Worm (Caenorhabditis elegans) whole organism, L1 larva: ENCODE data around the gene col-185.

Experiments
- C04F5.9 ChIP-seq: sonication (generic microtip); optimal IDR thresholded peaks from 2 replicates; lab custom pipeline; 2016; ENCODE audit warnings: missing genetic modification characterization, missing compliant biosample characterization
- C16A3.4 ChIP-seq: fragments of 150-350 bp; optimal IDR thresholded peaks from 2 replicates; lab custom pipeline; 2014; ENCODE audit warnings: missing biosample characterization, missing genetic modification characterization
- C34B4.2 ChIP-seq: sonication (generic microtip); optimal IDR thresholded peaks from 2 replicates; lab custom pipeline; 2017; ENCODE audit warnings: mild to moderate bottlenecking, missing genetic modification characterization, missing compliant biosample characterization
- Y116A8C.19 ChIP-seq: sonication (generic microtip); optimal IDR thresholded peaks from 2 replicates; lab custom pipeline; 2016; ENCODE audit warnings: missing compliant biosample characterization, missing genetic modification characterization, borderline replicate concordance
- alr-1 ChIP-seq: fragments of 200-800 bp; sonication (Bioruptor generic); optimal IDR thresholded peaks from 2 replicates; lab custom pipeline; 2018; ENCODE audit warnings: borderline replicate concordance, mild to moderate bottlenecking, missing genetic modification characterization, missing compliant biosample characterization
- ceh-63 ChIP-seq: fragments of 200-800 bp; sonication (Bioruptor generic); optimal IDR thresholded peaks from 2 replicates; lab custom pipeline; 2018; ENCODE audit warnings: mild to moderate bottlenecking, missing genetic modification characterization, missing compliant biosample characterization
- ceh-90 ChIP-seq: sonication (generic microtip); optimal IDR thresholded peaks from 2 replicates; lab custom pipeline; 2016; ENCODE audit warnings: missing genetic modification characterization, missing compliant biosample characterization
- ces-1 ChIP-seq: fragments of 150-350 bp; optimal IDR thresholded peaks from 2 replicates; lab custom pipeline; 2014; ENCODE audit warnings: missing biosample characterization, missing genetic modification reagents, missing genetic modification characterization
- dpl-1 ChIP-seq, 3 experiments: fragments of 150-350 bp in 2 of 3; sonication (generic microtip) in 1 of 3; optimal IDR thresholded peaks; 2 replicates each; lab custom pipeline; 2014 to 2017; ENCODE audit warnings: missing biosample characterization in 3 of 3, missing genetic modification characterization in 3 of 3, missing genetic modification reagents in 3 of 3
- efl-3 ChIP-seq: fragments of 200-800 bp; sonication (Bioruptor generic); optimal IDR thresholded peaks from 2 replicates; lab custom pipeline; 2018; ENCODE audit warnings: mild to moderate bottlenecking, missing genetic modification characterization, missing compliant biosample characterization
- egl-13 ChIP-seq: sonication (generic microtip); optimal IDR thresholded peaks from 2 replicates; lab custom pipeline; 2016; ENCODE audit warnings: missing genotype, missing genetic modification reagents, missing genetic modification characterization, missing compliant biosample characterization
- elt-2 ChIP-seq: sonication (generic microtip); optimal IDR thresholded peaks from 2 replicates; lab custom pipeline; 2016; ENCODE audit warnings: missing genetic modification characterization, mild to moderate bottlenecking, inconsistent platforms, missing compliant biosample characterization, missing genetic modification reagents
- ets-5 ChIP-seq: fragments of 200-800 bp; sonication (Bioruptor generic); IDR thresholded peaks from 2 replicates; pipeline ENCODE4 v1.3.6; 2022; ENCODE audit warnings: missing genetic modification characterization, missing compliant biosample characterization
- fkh-10 ChIP-seq: sonication (generic microtip); optimal IDR thresholded peaks from 2 replicates; lab custom pipeline; 2017; ENCODE audit warnings: missing biosample characterization, missing genetic modification reagents, missing genetic modification characterization
- grh-1 ChIP-seq: fragments of 200-800 bp; sonication (Bioruptor generic); IDR thresholded peaks from 2 replicates; pipeline ENCODE4 v1.3.6; 2022; ENCODE audit warnings: missing genetic modification reagents, missing genetic modification characterization, missing compliant biosample characterization
- hlh-4 ChIP-seq: sonication (generic microtip); optimal IDR thresholded peaks from 2 replicates; lab custom pipeline; 2016; ENCODE audit warnings: mild to moderate bottlenecking, missing genetic modification characterization, missing compliant biosample characterization
- hpl-2 ChIP-seq: fragments of 150-350 bp; optimal IDR thresholded peaks from 2 replicates; lab custom pipeline; 2014; ENCODE audit warnings: missing biosample characterization, missing genetic modification reagents, missing genetic modification characterization
- irx-1 ChIP-seq: sonication (generic microtip); optimal IDR thresholded peaks from 2 replicates; lab custom pipeline; 2016; ENCODE audit warnings: missing genetic modification characterization, missing compliant biosample characterization
- isw-1 ChIP-seq: fragments of 200-800 bp; sonication (Bioruptor generic); IDR thresholded peaks from 2 replicates; pipeline ENCODE4 v1.3.6; 2022; ENCODE audit warnings: missing genetic modification characterization, missing compliant biosample characterization
- jun-1 ChIP-seq: fragments of 150-350 bp; optimal IDR thresholded peaks from 2 replicates; lab custom pipeline; 2014; ENCODE audit warnings: missing biosample characterization, missing genetic modification reagents, missing genetic modification characterization
- lin-13 ChIP-seq: fragments of 150-350 bp; optimal IDR thresholded peaks from 2 replicates; lab custom pipeline; 2014; ENCODE audit warnings: missing biosample characterization, missing genetic modification reagents, missing genetic modification characterization
- lin-14 ChIP-seq: fragments of 200-800 bp; sonication (Bioruptor generic); optimal IDR thresholded peaks from 2 replicates; lab custom pipeline; 2018; ENCODE audit warnings: mild to moderate bottlenecking, missing genetic modification characterization, moderate library complexity, missing compliant biosample characterization
- lin-15B ChIP-seq: fragments of 150-350 bp; sonication (generic microtip); optimal IDR thresholded peaks from 3 replicates; lab custom pipeline; 2014; ENCODE audit warnings: missing biosample characterization, missing genetic modification characterization
- lin-39 ChIP-seq: fragments of 150-350 bp; optimal IDR thresholded peaks from 2 replicates; lab custom pipeline; 2014; ENCODE audit warnings: missing biosample characterization, missing genetic modification reagents, missing genetic modification characterization
- lir-3 ChIP-seq: sonication (generic microtip); optimal IDR thresholded peaks from 2 replicates; lab custom pipeline; 2016; ENCODE audit warnings: mild to moderate bottlenecking, missing genetic modification characterization, moderate library complexity, missing compliant biosample characterization; ENCODE audit not compliant: poor library complexity
- mab-9 ChIP-seq: fragments of 200-800 bp; sonication (Bioruptor generic); IDR thresholded peaks from 2 replicates; pipeline ENCODE4 v1.3.6; 2022; ENCODE audit warnings: missing genetic modification reagents, missing genetic modification characterization, missing compliant biosample characterization
- mdl-1 ChIP-seq, 2 experiments: fragments of 150-350 bp; optimal IDR thresholded peaks; 2 replicates each; lab custom pipeline; 2014 to 2017; ENCODE audit warnings: missing biosample characterization in 2 of 2, missing genetic modification characterization in 2 of 2, inconsistent platforms in 1 of 2
- nhr-12 ChIP-seq: sonication (generic microtip); optimal IDR thresholded peaks from 2 replicates; lab custom pipeline; 2017; ENCODE audit warnings: missing biosample characterization, missing genetic modification characterization
- nhr-20 ChIP-seq: sonication (generic microtip); optimal IDR thresholded peaks from 2 replicates; lab custom pipeline; 2016; ENCODE audit warnings: mild to moderate bottlenecking, missing genetic modification characterization, missing compliant biosample characterization
- nhr-237 ChIP-seq: fragments of 150-350 bp; optimal IDR thresholded peaks from 2 replicates; lab custom pipeline; 2014; ENCODE audit warnings: missing biosample characterization, missing genetic modification characterization
- nhr-28 ChIP-seq: fragments of 150-350 bp; optimal IDR thresholded peaks from 2 replicates; lab custom pipeline; 2014; ENCODE audit warnings: missing biosample characterization, missing genetic modification characterization
- nhr-47 ChIP-seq: sonication (generic microtip); optimal IDR thresholded peaks from 2 replicates; lab custom pipeline; 2016; ENCODE audit warnings: mild to moderate bottlenecking, missing genetic modification characterization, moderate library complexity, missing compliant biosample characterization
- nhr-71 ChIP-seq: sonication (generic microtip); optimal IDR thresholded peaks from 2 replicates; lab custom pipeline; 2016; ENCODE audit warnings: mild to moderate bottlenecking, missing genetic modification characterization, moderate library complexity, missing compliant biosample characterization
- nhr-76 ChIP-seq: sonication (generic microtip); optimal IDR thresholded peaks from 2 replicates; lab custom pipeline; 2017; ENCODE audit warnings: missing biosample characterization, missing genetic modification characterization
- nhr-84 ChIP-seq: sonication (generic microtip); optimal IDR thresholded peaks from 2 replicates; lab custom pipeline; 2017; ENCODE audit warnings: missing biosample characterization, missing genetic modification characterization
- nhr-90 ChIP-seq: sonication (generic microtip); optimal IDR thresholded peaks from 2 replicates; lab custom pipeline; 2016; ENCODE audit warnings: mild to moderate bottlenecking, missing genetic modification characterization, missing compliant biosample characterization; ENCODE audit not compliant: poor library complexity
- pag-3 ChIP-seq: sonication (generic microtip); optimal IDR thresholded peaks from 2 replicates; lab custom pipeline; 2017; ENCODE audit warnings: missing genetic modification characterization, mild to moderate bottlenecking, missing compliant biosample characterization, antibody characterized with exemption, borderline replicate concordance; ENCODE audit not compliant: insufficient read depth
- pax-3 ChIP-seq: fragments of 200-800 bp; sonication (Bioruptor generic); optimal IDR thresholded peaks from 2 replicates; lab custom pipeline; 2018; ENCODE audit warnings: mild to moderate bottlenecking, missing genetic modification characterization, moderate library complexity, missing compliant biosample characterization
- pqm-1 ChIP-seq: sonication (generic microtip); optimal IDR thresholded peaks from 3 replicates; lab custom pipeline; 2017; ENCODE audit warnings: missing biosample characterization, missing genetic modification characterization
- rnt-1 ChIP-seq: sonication (generic microtip); optimal IDR thresholded peaks from 2 replicates; lab custom pipeline; 2016; ENCODE audit warnings: mild to moderate bottlenecking, missing genetic modification characterization, moderate library complexity, missing compliant biosample characterization
- skn-1 ChIP-seq: fragments of 150-350 bp; optimal IDR thresholded peaks from 2 replicates; lab custom pipeline; 2014; ENCODE audit warnings: missing biosample characterization, missing genetic modification characterization
- snpc-4 ChIP-seq: fragments of 150-350 bp; optimal IDR thresholded peaks from 2 replicates; lab custom pipeline; 2014; ENCODE audit warnings: missing biosample characterization, missing genetic modification characterization
- sptf-1 ChIP-seq: fragments of 150-350 bp; optimal IDR thresholded peaks from 2 replicates; lab custom pipeline; 2014; ENCODE audit warnings: missing biosample characterization, missing genetic modification characterization
- sup-37 ChIP-seq: fragments of 200-800 bp; sonication (Bioruptor generic); optimal IDR thresholded peaks from 2 replicates; lab custom pipeline; 2018; ENCODE audit warnings: mild to moderate bottlenecking, missing genetic modification characterization, missing compliant biosample characterization
- swsn-7 ChIP-seq: sonication (generic microtip); optimal IDR thresholded peaks from 2 replicates; lab custom pipeline; 2016; ENCODE audit warnings: missing genetic modification characterization, missing compliant biosample characterization
- tbx-2 ChIP-seq: sonication (generic microtip); optimal IDR thresholded peaks from 2 replicates; lab custom pipeline; 2016; ENCODE audit warnings: missing genetic modification characterization, missing compliant biosample characterization
- unc-130 ChIP-seq: fragments of 150-350 bp; optimal IDR thresholded peaks from 2 replicates; lab custom pipeline; 2017; ENCODE audit warnings: missing biosample characterization, missing genetic modification characterization, inconsistent platforms
- unc-62 ChIP-seq: fragments of 150-350 bp; optimal IDR thresholded peaks from 2 replicates; lab custom pipeline; 2014; ENCODE audit warnings: missing biosample characterization, missing genetic modification reagents, missing genetic modification characterization
- unc-98 ChIP-seq: fragments of 200-800 bp; sonication (Bioruptor generic); IDR thresholded peaks from 2 replicates; pipeline ENCODE4 v1.3.6; 2022; ENCODE audit warnings: missing genetic modification characterization, missing compliant biosample characterization
- xbp-1 ChIP-seq: sonication (generic microtip); optimal IDR thresholded peaks from 2 replicates; lab custom pipeline; 2016; ENCODE audit warnings: missing genetic modification characterization, missing compliant biosample characterization
- ztf-4 ChIP-seq: fragments of 150-350 bp; optimal IDR thresholded peaks from 2 replicates; lab custom pipeline; 2014; ENCODE audit warnings: missing biosample characterization, missing genetic modification characterization

col-185 gene

ce11 chrX:13514384-13514783, 3.5 kb upstream of the col-185 start (continued):
- peak; percentile 85 for TF ChIP-seq grh-1
- TF ChIP-seq nhr-47 (tag; lab: Kevin White, UChicago): peak; percentile 97
- peak; percentile 81 for TF ChIP-seq snpc-4 (tag; lab: Kevin White, UChicago)
- peak; percentile 63 for TF ChIP-seq efl-3 (GFP tag; lab: Kevin White, UChicago)
- peak; percentile 97 for TF ChIP-seq C16A3.4
- TF ChIP-seq ces-1 (GFP tag; lab: Kevin White, UChicago): no peak
- TF ChIP-seq lin-14 (GFP tag; lab: Kevin White, UChicago): peak; percentile 88
- TF ChIP-seq sptf-1 (tag; lab: Kevin White, UChicago): no peak
- TF ChIP-seq tbx-2: peak; percentile 91
- peak; percentile 95 for TF ChIP-seq nhr-90 (tag; lab: Kevin White, UChicago)
- peak; percentile 89 for TF ChIP-seq xbp-1
- TF ChIP-seq ets-5: no peak
- TF ChIP-seq skn-1 (tag; lab: Kevin White, UChicago): peak; percentile 91
- TF ChIP-seq ztf-4: peak; percentile 90
- peak; percentile 95 for TF ChIP-seq fkh-10
- TF ChIP-seq unc-130 (tag; lab: Kevin White, UChicago): no peak
- TF ChIP-seq egl-13 (tag; lab: Kevin White, UChicago): peak; percentile 84
- TF ChIP-seq mab-9 (GFP tag; lab: Robert Waterston, UW): peak; percentile 83
- TF ChIP-seq elt-2: peak; percentile 79
- TF ChIP-seq isw-1: peak; percentile 64
- TF ChIP-seq lin-13 (GFP tag; lab: Kevin White, UChicago): peak; percentile 77
- TF ChIP-seq sup-37 (GFP tag; lab: Kevin White, UChicago): peak; percentile 35
- no peak for TF ChIP-seq C34B4.2
- no peak for TF ChIP-seq pag-3 (tag; lab: Kevin White, UChicago)
- no peak for TF ChIP-seq nhr-84 (tag; lab: Kevin White, UChicago)
- TF ChIP-seq pqm-1 (tag; lab: Kevin White, UChicago): peak; percentile 79
- 0 out of 2 replicates have a peak, but pooled peaks have one; percentile 51 for TF ChIP-seq unc-98
- peak; percentile 96 for TF ChIP-seq lin-39 (tag; lab: Kevin White, UChicago)
- TF ChIP-seq irx-1 (tag; lab: Kevin White, UChicago): peak; percentile 95
- TF ChIP-seq Y116A8C.19: no peak
- TF ChIP-seq jun-1 (tag; lab: Kevin White, UChicago): peak; percentile 93
- peak in 1 of 2 experiments; percentile 27 for TF ChIP-seq mdl-1 (tag; optimal IDR thresholded peaks at IDR 0.05; lab: Kevin White, UChicago)
- no peak for TF ChIP-seq nhr-28 (tag; lab: Kevin White, UChicago)
- no peak for TF ChIP-seq alr-1 (tag; lab: Kevin White, UChicago)
- no peak for TF ChIP-seq unc-62
- TF ChIP-seq nhr-237 (tag; lab: Kevin White, UChicago): peak; percentile 79

- TF ChIP-seq sptf-1 (tag; lab: Kevin White, UChicago) (no peak), tbx-2 (peak; percentile 29), hlh-4 (tag; lab: Kevin White, UChicago) (no peak), pax-3 (tag; lab: Kevin White, UChicago) (peak; percentile 5), swsn-7 (tag; lab: Kevin White, UChicago) (peak; percentile 46), snpc-4 (tag; lab: Kevin White, UChicago) (no peak), alr-1 (tag; lab: Kevin White, UChicago) (no peak), ceh-63 (GFP tag; lab: Kevin White, UChicago) (no peak), ceh-90 (no peak), nhr-20 (tag; lab: Kevin White, UChicago) (peak; percentile 61), C34B4.2 (no peak), C04F5.9 (no peak), grh-1 (no peak), nhr-84 (tag; lab: Kevin White, UChicago) (no peak), unc-98 (no peak), nhr-237 (tag; lab: Kevin White, UChicago) (no peak), hpl-2 (GFP tag; lab: Kevin White, UChicago) (no peak), nhr-12 (tag; lab: Kevin White, UChicago) (no peak), xbp-1 (peak; percentile 18), mab-9 (GFP tag; lab: Robert Waterston, UW) (no peak), nhr-76 (tag; lab: Kevin White, UChicago) (no peak), jun-1 (tag; lab: Kevin White, UChicago) (peak; percentile 22), nhr-28 (tag; lab: Kevin White, UChicago) (no peak), dpl-1 (GFP tag; optimal IDR thresholded peaks at IDR 0.05; lab: Kevin White, UChicago) (peak in 1 of 3 experiments; percentile 19), nhr-71 (tag; lab: Kevin White, UChicago) (peak; percentile 64), lin-15B (tag; lab: Kevin White, UChicago) (no peak), lir-3 (tag; lab: Kevin White, UChicago) (peak; percentile 47), rnt-1 (peak; percentile 39)
These were observed 899 bp upstream of the col-185 start for ce11 chrX:13511796-13512195.
